Worm (Caenorhabditis elegans) whole organism, young adult: Measurements from ENCODE around the gene R01H2.1.

Source experiments
- B0035.1 ChIP-seq: sonication (generic microtip); optimal IDR thresholded peaks from 2 replicates; lab custom pipeline; 2016; ENCODE audit warnings: missing genetic modification characterization, mild to moderate bottlenecking, missing compliant biosample characterization, missing genotype, missing genetic modification reagents
- F39B2.1 ChIP-seq: fragments of 200-800 bp; sonication (Bioruptor generic); IDR thresholded peaks from 2 replicates; pipeline ENCODE4 v1.3.6; 2022; ENCODE audit warnings: missing genetic modification reagents, missing genetic modification characterization, missing compliant biosample characterization
- attf-6 ChIP-seq: fragments of 200-800 bp; sonication (Bioruptor generic); IDR thresholded peaks from 2 replicates; pipeline ENCODE4 v1.3.6; 2022; ENCODE audit warnings: missing genetic modification reagents, missing genetic modification characterization, missing compliant biosample characterization
- ceh-27 ChIP-seq: fragments of 200-800 bp; sonication (Bioruptor generic); optimal IDR thresholded peaks from 2 replicates; lab custom pipeline; 2018; ENCODE audit warnings: mild to moderate bottlenecking, missing genetic modification characterization, moderate library complexity, missing compliant biosample characterization
- efl-1 ChIP-seq: fragments of 150-350 bp; optimal IDR thresholded peaks from 2 replicates; lab custom pipeline; 2014; ENCODE audit warnings: missing biosample characterization, missing genetic modification reagents, missing genetic modification characterization
- egrh-3 ChIP-seq: fragments of 200-800 bp; sonication (Bioruptor generic); IDR thresholded peaks from 2 replicates; pipeline ENCODE4 v1.3.6; 2022; ENCODE audit warnings: missing genetic modification reagents, missing genetic modification characterization, missing compliant biosample characterization
- ekl-4 ChIP-seq: fragments of 200-800 bp; sonication (Bioruptor generic); IDR thresholded peaks from 2 replicates; pipeline ENCODE4 v1.3.6; 2022; ENCODE audit warnings: missing genetic modification reagents, missing genetic modification characterization, missing compliant biosample characterization
- mxl-1 ChIP-seq: sonication (generic microtip); optimal IDR thresholded peaks from 2 replicates; lab custom pipeline; 2016; ENCODE audit warnings: missing genetic modification characterization, missing compliant biosample characterization
- snpc-1.3 ChIP-seq: sonication (generic microtip); optimal IDR thresholded peaks from 2 replicates; lab custom pipeline; 2017; ENCODE audit warnings: missing genetic modification characterization, mild to moderate bottlenecking, missing compliant biosample characterization, antibody characterized with exemption, moderate library complexity, missing genotype, missing genetic modification reagents; ENCODE audit not compliant: insufficient read depth
- unc-62 ChIP-seq: fragments of 150-350 bp; optimal IDR thresholded peaks from 2 replicates; lab custom pipeline; 2014; ENCODE audit warnings: missing biosample characterization, missing genetic modification reagents, missing genetic modification characterization
- ztf-3 ChIP-seq: fragments of 200-800 bp; sonication (Bioruptor generic); optimal IDR thresholded peaks from 2 replicates; lab custom pipeline; 2018; ENCODE audit warnings: mild to moderate bottlenecking, missing genetic modification characterization, missing compliant biosample characterization

- TF ChIP-seq mxl-1 (no peak), ceh-27 (GFP tag; lab: Kevin White, UChicago) (no peak), ztf-3 (GFP tag; lab: Kevin White, UChicago) (no peak), egrh-3 (GFP tag; lab: Robert Waterston, UW) (no peak), efl-1 (no peak), B0035.1 (tag; lab: Kevin White, UChicago) (no peak), attf-6 (GFP tag; lab: Robert Waterston, UW) (no peak), unc-62 (GFP tag; lab: Kevin White, UChicago) (no peak), snpc-1.3 (tag; lab: Kevin White, UChicago) (no peak), ekl-4 (GFP tag; lab: Robert Waterston, UW) (no peak), F39B2.1 (GFP tag; lab: Robert Waterston, UW) (no peak)
Observed at ce11 chrIII:7106854-7107253, 44.2 kb downstream of the R01H2.1 start.
